Fruit fly (Drosophila melanogaster): Measurements from ENCODE around the gene tefu.

tefu gene

DNA sequence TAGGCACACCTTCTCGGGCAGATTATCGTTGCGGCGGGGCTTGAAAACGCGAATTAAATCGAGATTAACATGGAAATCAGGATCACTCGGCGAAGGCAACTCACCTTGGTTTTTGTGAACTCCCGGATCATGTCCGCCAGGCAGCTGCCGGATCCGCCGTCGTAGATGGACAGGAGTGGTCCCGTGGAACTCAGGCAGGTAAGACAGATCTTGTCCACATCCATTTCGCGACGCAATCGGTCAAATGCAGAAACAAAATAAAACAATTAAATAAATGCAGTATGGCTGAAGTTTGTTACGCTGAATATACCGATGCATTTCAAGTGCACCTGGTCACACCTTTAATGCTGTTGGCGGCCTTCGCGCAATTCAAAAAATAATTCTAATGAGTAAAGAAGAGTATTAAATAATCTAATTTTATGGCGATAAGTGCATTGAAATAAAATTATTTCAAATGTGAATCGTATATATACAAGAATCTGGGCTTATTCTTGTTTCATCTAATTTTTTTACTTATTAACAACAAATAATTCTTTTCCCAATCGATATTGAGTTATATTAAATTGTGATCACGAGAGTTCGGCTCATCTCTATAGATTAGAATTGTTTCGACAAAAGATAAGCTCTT is 28.6 kb downstream of the tefu start, which contains the start of the genes CG6654 and CG4210 (continued):
- TF ChIP-seq row (GFP tag; IDR thresholded peaks at IDR 0.05) (peak; percentile 71), CG15696 (tag; optimal IDR thresholded peaks at IDR 0.05) (peak; percentile 56), salm (tag; optimal IDR thresholded peaks at IDR 0.05) (no peak), CG1024 (GFP tag; IDR thresholded peaks at IDR 0.05) (no peak), jing (GFP tag; optimal IDR thresholded peaks at IDR 0.05) (no peak), Gsc (GFP tag; IDR thresholded peaks at IDR 0.05) (no peak), CG4820 (GFP tag; optimal IDR thresholded peaks at IDR 0.05) (no peak), CG14710 (tag; optimal IDR thresholded peaks at IDR 0.05) (peak; percentile 61), CG7556 (GFP tag; optimal IDR thresholded peaks at IDR 0.05) (no peak), Tbp (GFP tag; optimal IDR thresholded peaks at IDR 0.05) (no peak), CG4424 (GFP tag; optimal IDR thresholded peaks at IDR 0.05) (no peak), CG12155 (GFP tag; optimal IDR thresholded peaks at IDR 0.05) (peak; percentile 21), psq (GFP tag; optimal IDR thresholded peaks at IDR 0.05) (no peak), pzg (GFP tag; optimal IDR thresholded peaks at IDR 0.05) (peak; percentile 67), gcm (GFP tag; optimal IDR thresholded peaks at IDR 0.05) (no peak), emc (GFP tag; optimal IDR thresholded peaks at IDR 0.05) (no peak), phol (tag; optimal IDR thresholded peaks at IDR 0.05) (peak; percentile 22), Sry-δ (GFP tag; optimal IDR thresholded peaks at IDR 0.05) (peak; percentile 74), grn (GFP tag; optimal IDR thresholded peaks at IDR 0.05) (peak; percentile 88), knrl (GFP tag; IDR thresholded peaks at IDR 0.05; ENCODE audit: partially characterized antibody) (peak; percentile 58; the same call in 2 of the 3 replicates), CG12391 (tag; optimal IDR thresholded peaks at IDR 0.05) (peak; percentile 43), CG13775 (GFP tag; optimal IDR thresholded peaks at IDR 0.05) (peak; percentile 3), Ravus (GFP tag; IDR thresholded peaks at IDR 0.05) (no peak), HmgZ (tag; optimal IDR thresholded peaks at IDR 0.05) (peak; percentile 48), Nf-YC (tag; optimal IDR thresholded peaks at IDR 0.05) (peak; percentile 44), Drgx (GFP tag; IDR thresholded peaks at IDR 0.05) (no peak), pho (GFP tag; optimal IDR thresholded peaks at IDR 0.05) (no peak), Bdp1 (GFP tag; optimal IDR thresholded peaks at IDR 0.05) (no peak), CG10979 (tag; optimal IDR thresholded peaks at IDR 0.05) (peak; percentile 1), NfI (GFP tag; optimal IDR thresholded peaks at IDR 0.05) (peak; percentile 3), dpn (GFP tag; optimal IDR thresholded peaks at IDR 0.05) (peak in 1 of 2 experiments; percentile 9), sens (GFP tag) (peak; percentile 85), CG12659 (GFP tag; optimal IDR thresholded peaks at IDR 0.05) (peak; percentile 26), bsh (GFP tag; optimal IDR thresholded peaks at IDR 0.05) (peak in 1 of 2 experiments; percentile 16), sens-2 (GFP tag; IDR thresholded peaks at IDR 0.05) (no peak), Hsf (GFP tag; optimal IDR thresholded peaks at IDR 0.05) (peak; percentile 0), CG1603 (tag; optimal IDR thresholded peaks at IDR 0.05) (peak; percentile 50), Hr3 (GFP tag; optimal IDR thresholded peaks at IDR 0.05) (no peak), CG4617 (GFP tag; optimal IDR thresholded peaks at IDR 0.05; ENCODE audit: borderline replicate concordance) (peak; percentile 78), ftz-f1 (GFP tag; optimal IDR thresholded peaks at IDR 0.05) (peak; percentile 38), Myb (GFP tag; optimal IDR thresholded peaks at IDR 0.05) (peak; percentile 3), CG8478 (optimal IDR thresholded peaks at IDR 0.05) (no peak), gce (GFP tag; IDR thresholded peaks at IDR 0.05) (no peak), esg (GFP tag; conservative IDR thresholded peaks at IDR 0.05) (no peak), CG2129 (GFP tag; IDR thresholded peaks at IDR 0.05; ENCODE audit: partially characterized antibody) (peak; percentile 18; the same call in 1 of the 2 replicates), MESR4 (GFP tag; optimal IDR thresholded peaks at IDR 0.05) (peak; percentile 66), Ets97D (GFP tag; optimal IDR thresholded peaks at IDR 0.05) (peak; percentile 44), CG2678 (tag; optimal IDR thresholded peaks at IDR 0.05) (no peak), CG18262 (tag; optimal IDR thresholded peaks at IDR 0.05) (peak; percentile 22), CoRest (tag; optimal IDR thresholded peaks at IDR 0.05) (peak; percentile 56), Ada2b (GFP tag; IDR thresholded peaks at IDR 0.05) (no peak)

All from whole organism, embryonic.